Fruit fly (Drosophila melanogaster) whole organism: ENCODE results near the gene Ibf1.

Experiments used
- CG8478 ChIP-seq: fragments of >200 bp; optimal IDR thresholded peaks from 2 replicates; lab custom pipeline; 2018; ENCODE audit warnings: inconsistent platforms
- Dll ChIP-seq: fragments of >200 bp; optimal IDR thresholded peaks from 2 replicates; lab custom pipeline; 2017
- EcR ChIP-seq, 2 experiments: fragments of >200 bp; optimal IDR thresholded peaks; 2 replicates each; lab custom pipeline; 2017; ENCODE audit warnings: missing biosample characterization in 2 of 2, missing genetic modification characterization in 2 of 2, missing genetic modification reagents in 2 of 2
- pan ChIP-seq: fragments of >200 bp; optimal IDR thresholded peaks from 2 replicates; lab custom pipeline; 2017
- psq ChIP-seq: fragments of >200 bp; optimal IDR thresholded peaks from 2 replicates; lab custom pipeline; 2017
- usp ChIP-seq: fragments of >200 bp; optimal IDR thresholded peaks from 2 replicates; lab custom pipeline; 2017; ENCODE audit warnings: missing biosample characterization, missing genetic modification characterization, mixed read lengths

The Ibf1 gene

DNA sequence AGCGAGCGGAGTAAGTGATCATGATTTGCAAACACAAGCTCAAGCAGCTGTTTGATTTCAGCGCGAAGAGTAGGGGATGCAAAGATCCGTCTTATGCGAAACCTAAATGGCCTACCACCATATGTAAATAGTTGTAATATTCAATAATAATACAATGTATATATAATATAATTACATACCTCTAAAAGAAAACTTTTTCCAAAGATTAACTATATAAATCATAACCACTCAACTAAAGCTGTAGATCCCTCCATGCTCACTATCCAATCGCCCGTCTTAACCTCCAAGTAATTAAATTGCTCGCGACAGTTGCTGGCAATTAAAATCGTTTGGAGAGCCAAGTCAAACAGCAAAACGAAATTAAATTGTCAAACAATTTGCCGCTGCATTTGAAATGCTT, 31.4 kb upstream of the Ibf1 start:
- TF ChIP-seq Dll (lab: Kevin White, UChicago) (no peak), psq (lab: Kevin White, UChicago) (no peak), pan (no peak), CG8478 (lab: Kevin White, UChicago) (no peak), EcR (GFP tag; optimal IDR thresholded peaks at IDR 0.05; lab: Kevin White, UChicago) (no peak), usp (GFP tag; lab: Kevin White, UChicago) (no peak)

DNA sequence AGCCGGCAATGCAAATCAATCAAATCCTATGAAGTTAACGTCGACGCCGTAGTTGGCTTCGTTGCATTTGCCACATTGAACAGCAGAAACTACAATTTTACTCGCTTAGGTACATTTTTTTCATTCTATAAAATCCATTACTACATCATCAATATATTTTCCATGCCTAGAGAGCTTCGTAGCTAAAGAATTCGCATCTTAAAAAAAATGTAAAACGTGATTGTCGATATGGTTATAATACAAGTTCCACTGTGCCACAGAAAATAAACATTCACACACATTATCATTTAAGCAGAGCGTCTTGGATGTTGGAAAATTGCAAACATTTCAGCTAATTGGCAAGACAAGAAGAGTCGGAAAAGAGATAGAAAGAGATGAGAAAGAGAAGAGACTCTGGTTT, 30.8 kb upstream of the Ibf1 start:
- no peak for TF ChIP-seq psq (lab: Kevin White, UChicago)
- no peak for TF ChIP-seq EcR (GFP tag; optimal IDR thresholded peaks at IDR 0.05; lab: Kevin White, UChicago)
- no peak for TF ChIP-seq Dll (lab: Kevin White, UChicago)

DNA sequence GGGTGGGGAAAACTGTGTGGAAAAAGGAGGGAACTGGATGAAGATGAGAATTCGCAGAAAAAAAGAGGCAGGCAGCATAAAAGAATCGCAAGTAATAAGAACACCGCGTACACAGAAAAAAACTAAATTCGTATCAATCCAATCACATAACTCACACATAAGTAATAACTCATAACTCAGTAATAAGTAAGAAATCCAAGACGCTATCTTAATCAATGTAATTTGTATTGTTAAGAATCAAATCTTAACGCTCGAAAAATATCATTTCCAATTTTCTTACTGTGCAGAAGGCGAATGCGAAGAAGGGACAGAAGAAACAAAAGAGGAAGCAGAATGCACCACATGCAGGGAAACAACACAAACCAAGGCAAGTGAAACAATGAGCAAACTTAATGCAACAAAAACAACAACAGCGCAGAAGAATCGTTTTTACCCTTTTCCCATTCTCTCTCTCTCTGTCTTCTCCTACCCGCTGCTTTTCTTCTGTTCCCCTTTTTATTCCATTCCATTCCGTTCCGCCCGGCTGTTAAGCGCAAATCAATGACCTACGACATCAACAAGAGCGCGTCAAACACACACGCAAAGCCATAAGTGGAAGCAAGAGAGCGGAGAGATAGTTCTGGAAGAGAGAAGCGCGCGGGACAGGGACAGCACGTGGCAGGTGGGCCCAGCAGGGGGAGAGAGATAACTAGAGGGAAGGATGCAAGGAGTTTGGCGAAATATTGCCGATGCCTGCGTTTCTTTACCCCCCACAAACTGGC, 29.5 kb upstream of the Ibf1 start:
- TF ChIP-seq usp (GFP tag; lab: Kevin White, UChicago) (no peak), EcR (GFP tag; optimal IDR thresholded peaks at IDR 0.05; lab: Kevin White, UChicago) (peak; percentile 18 to 84), CG8478 (lab: Kevin White, UChicago) (no peak), pan (no peak), psq (lab: Kevin White, UChicago) (peak; percentile 35), Dll (lab: Kevin White, UChicago) (peak; percentile 54)

DNA sequence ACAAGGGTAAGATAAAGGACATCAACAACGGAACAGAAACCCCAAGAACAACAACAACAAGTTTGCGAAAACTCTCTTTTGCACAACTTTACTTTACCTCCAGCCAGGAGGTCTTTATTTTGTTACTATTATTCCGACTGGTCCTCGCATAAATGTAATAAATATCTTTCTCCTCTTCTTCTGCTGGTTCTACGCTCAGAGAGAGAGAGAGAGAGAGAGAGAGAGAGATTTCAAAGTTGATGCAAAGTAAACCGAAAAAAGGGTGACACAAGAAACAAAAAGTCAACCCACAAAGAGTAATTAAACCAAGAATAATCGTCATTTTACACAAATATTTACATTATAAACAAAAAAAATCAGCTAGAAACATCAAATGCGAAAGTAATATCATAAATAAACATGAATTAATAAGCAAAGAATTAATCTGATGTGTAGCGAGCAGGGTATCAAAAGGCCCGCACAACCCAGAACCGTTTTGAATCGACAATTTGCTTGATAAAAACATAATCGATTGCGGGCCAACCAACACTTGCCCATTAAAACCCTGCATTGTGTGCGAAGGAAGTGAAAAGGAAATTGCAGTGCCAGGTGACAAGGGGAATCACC, 28.7 kb upstream of the Ibf1 start:
- no peak for TF ChIP-seq Dll (lab: Kevin White, UChicago)

DNA sequence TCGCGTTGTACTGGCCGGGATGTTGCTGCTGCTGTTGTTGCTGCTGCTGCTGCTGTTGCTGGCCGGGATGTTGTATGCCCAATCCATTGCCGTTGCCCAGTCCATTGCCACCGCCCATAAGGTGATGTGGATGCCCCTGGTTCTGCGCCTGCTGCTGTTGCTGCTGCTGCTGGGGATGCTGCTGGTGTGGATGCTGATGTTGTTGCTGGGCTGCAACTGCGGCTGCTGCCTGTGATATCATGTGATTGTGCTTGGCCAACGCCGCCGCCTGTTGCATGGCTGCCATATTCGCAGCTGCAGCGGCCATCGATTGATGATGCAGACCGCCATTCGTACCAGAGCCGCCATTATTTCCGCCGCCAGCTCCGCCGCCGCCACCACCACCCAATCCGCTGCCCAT, 26.4 kb upstream of the Ibf1 start:
- TF ChIP-seq CG8478 (lab: Kevin White, UChicago) = no peak
- TF ChIP-seq usp (GFP tag; lab: Kevin White, UChicago) = no peak
- no peak for TF ChIP-seq Dll (lab: Kevin White, UChicago)

DNA sequence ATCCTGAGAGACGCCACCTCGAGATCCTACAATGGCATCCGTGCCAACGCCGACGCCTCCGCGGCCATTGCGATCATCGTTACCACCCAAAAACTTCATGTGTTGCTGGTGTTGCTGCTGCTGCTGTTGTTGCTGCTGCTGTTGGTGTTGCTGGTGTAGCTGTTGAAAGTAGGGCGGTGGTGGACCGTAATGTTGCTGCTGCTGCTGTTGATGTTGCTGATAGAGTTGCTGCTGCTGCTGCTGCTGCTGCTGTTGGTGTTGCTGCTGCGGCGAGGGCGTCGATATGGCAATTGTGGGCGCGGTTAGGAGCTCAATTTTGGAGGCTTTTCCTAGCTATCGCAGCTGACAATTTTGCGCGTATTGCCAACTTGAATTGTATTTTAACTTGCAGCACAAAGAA, 25.0 kb upstream of the Ibf1 start:
- TF ChIP-seq pan (no peak), usp (GFP tag; lab: Kevin White, UChicago) (no peak), psq (lab: Kevin White, UChicago) (no peak), Dll (lab: Kevin White, UChicago) (no peak), CG8478 (lab: Kevin White, UChicago) (no peak), EcR (GFP tag; optimal IDR thresholded peaks at IDR 0.05; lab: Kevin White, UChicago) (no peak)

DNA sequence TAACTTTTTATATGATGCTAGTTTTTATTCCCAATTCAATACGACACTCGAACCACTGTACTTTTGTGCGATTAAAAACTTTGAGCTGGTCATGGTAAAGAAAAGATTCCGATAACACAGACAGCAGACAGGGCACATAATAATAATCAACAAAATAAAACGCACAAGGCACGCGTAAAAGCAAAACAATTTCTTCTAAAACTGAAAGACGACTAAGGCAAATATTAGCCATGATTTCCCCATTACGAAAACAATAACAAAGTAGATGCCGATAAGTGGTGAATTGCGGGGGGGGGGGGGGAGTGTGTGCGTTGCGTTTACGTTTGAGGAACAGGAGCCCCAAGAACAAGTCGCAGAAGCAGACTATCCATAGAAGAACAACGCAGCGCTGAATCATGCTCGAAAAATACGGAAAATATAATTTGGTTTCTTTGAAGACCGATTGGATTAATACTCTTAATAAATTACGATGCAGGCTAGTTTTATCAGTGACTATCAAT, 24.0 kb upstream of the Ibf1 start:
- TF ChIP-seq psq (lab: Kevin White, UChicago) (no peak), Dll (lab: Kevin White, UChicago) (no peak), pan (no peak), usp (GFP tag; lab: Kevin White, UChicago) (no peak), CG8478 (lab: Kevin White, UChicago) (no peak)

DNA sequence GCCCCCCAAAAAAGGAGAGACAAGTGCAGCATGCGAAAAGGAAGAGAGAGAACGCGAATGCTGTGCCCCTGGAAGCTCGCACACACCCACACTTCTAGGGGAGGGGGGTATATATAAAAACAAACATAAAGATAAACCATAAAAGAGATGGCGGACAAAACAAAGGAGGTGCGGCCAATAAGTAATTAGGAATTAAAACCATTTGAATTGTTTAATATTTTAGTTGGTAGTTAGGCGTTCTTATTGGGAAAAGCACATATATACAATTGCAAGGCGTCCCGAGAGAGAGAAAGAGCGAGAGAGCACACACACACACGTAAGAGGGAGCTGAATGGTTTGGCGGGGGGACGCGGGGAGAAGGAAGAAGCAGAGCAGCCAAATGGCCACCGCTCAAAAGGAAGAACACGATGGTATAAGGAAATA, 22.7 kb upstream of the Ibf1 start:
- TF ChIP-seq EcR (GFP tag; optimal IDR thresholded peaks at IDR 0.05; lab: Kevin White, UChicago) (no peak), Dll (lab: Kevin White, UChicago) (no peak), psq (lab: Kevin White, UChicago) (no peak), pan (no peak), CG8478 (lab: Kevin White, UChicago) (no peak), usp (GFP tag; lab: Kevin White, UChicago) (no peak)

DNA sequence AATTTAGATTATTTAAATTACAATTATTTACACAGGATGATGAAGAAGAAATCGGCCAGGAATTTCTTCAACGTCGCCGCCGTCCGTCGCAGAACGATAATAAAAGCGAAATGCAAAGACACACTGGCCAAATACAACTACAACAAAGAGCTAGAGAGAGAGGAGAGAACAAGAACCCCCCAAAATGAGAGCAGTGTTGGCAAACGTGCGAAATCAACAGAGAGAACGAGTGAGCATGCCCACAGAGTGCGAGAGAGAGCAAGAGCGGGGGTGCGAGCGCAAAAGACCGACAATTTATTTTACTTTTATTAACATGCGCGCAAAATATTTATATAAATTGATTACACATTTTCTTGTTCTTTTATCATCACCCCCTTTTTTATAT, 21.9 kb upstream of the Ibf1 start:
- TF ChIP-seq Dll (lab: Kevin White, UChicago) = peak; percentile 93
- no peak for TF ChIP-seq pan

DNA sequence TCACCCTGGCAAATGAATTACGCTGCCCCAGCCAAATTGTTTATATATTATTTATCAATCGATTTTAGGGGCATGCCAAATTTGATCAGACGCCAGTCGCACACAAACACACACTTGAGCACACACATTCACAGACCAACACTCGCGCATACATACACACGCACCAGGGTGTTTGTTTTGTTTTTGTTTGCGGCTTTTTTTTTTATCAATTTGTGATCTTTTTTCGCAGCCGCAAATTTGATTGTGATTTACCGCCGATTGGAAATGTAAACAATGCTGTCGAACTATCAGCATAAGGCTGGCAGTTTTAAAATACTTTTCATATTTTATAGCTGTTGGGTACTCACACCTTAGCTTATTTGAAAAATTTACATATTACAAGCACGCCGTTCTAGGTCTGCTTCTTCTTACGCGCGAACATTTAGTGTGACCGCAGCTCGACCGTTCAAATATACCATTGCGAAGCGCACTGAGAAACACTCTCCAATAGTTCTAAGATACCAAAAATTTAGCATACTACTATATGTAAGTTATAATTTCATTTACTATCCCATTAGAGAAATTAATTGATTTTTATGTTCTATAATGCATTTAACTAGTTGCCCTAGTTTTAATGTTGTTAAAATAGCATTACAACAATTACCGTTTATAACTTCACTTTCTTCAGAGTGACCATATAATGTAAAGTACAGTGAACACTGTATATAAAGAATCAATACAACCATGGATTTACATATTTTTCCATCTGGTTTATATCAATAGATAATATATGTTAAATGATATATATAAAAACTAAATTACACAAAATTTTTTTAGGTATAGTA, 21.3 kb upstream of the Ibf1 start, which contains the start of gene pum:
pum (minus strand) TSS at position 415 of the 824 bp plus-strand sequence.
- TF ChIP-seq usp (GFP tag; lab: Kevin White, UChicago) (no peak), pan (no peak), EcR (GFP tag; optimal IDR thresholded peaks at IDR 0.05; lab: Kevin White, UChicago) (no peak), psq (lab: Kevin White, UChicago) (no peak)

DNA sequence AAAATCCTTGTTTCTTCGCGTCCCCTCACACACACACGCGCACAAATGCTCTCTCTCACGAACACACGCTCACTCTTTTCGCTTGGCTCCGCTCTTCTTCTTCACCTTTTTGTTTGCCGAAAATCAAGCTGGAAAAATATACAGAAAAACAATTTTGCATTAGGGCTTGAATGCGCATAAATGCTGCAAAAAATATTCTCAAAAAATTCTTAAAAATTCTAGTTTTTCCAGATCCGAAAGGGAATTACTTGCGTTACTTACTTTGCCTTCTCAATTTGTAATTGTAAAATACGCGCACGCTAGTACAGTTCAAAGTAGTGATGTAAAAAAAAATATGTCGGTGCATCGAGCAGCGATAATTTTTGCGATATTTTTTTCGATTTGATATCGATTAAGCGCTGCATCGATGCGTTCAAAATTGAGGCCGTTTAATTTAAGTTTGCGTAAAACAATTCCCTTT, 18.8 kb upstream of the Ibf1 start:
- TF ChIP-seq EcR (GFP tag; optimal IDR thresholded peaks at IDR 0.05; lab: Kevin White, UChicago) (no peak), Dll (lab: Kevin White, UChicago) (no peak), CG8478 (lab: Kevin White, UChicago) (no peak), usp (GFP tag; lab: Kevin White, UChicago) (no peak), psq (lab: Kevin White, UChicago) (no peak), pan (no peak)

DNA sequence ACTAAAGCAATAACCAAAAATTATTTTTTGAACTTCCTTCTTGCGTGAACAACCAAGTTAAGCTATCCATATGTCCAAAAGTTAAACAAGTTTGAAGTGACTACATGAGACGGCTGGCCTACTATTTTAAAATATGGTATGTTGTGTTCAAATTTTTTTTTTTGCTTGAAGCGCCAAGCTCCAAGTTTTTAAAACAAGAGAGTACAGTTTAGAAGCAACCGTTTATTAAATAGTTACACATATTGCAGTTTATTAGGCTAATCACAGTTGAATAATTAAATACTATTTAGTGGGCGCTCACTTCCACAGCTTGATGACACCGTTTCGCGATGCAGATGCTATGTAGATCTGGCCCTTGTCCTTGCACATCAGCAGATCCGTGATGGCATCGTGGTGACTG, 18.2 kb upstream of the Ibf1 start, which contains the start of gene D1:
D1 (minus strand) TSS at position 101 of the 400 bp plus-strand sequence.
- TF ChIP-seq pan (no peak), psq (lab: Kevin White, UChicago) (no peak), CG8478 (lab: Kevin White, UChicago) (no peak), EcR (GFP tag; optimal IDR thresholded peaks at IDR 0.05; lab: Kevin White, UChicago) (no peak), usp (GFP tag; lab: Kevin White, UChicago) (no peak), Dll (lab: Kevin White, UChicago) (no peak)
